Fruit fly (Drosophila melanogaster) whole organism, embryonic: ENCODE results near the gene CG11700.
A peak's percentile ranks its signal among the peaks of the same experiment; 100 is the strongest.

Experiments
- Ada2b ChIP-seq: fragments of 200-800 bp; sonication (Bioruptor generic); IDR thresholded peaks from 2 replicates; pipeline ENCODE4 v1.3.6; 2022; ENCODE audit warnings: missing biosample characterization, missing genetic modification characterization
- Adf1 ChIP-seq: fragments of 200-800 bp; sonication (Bioruptor generic); IDR thresholded peaks from 2 replicates; pipeline ENCODE4 v1.3.6; 2022; ENCODE audit warnings: missing biosample characterization, missing genetic modification characterization
- B-H1 ChIP-seq: fragments of 200-800 bp; sonication (Bioruptor generic); IDR thresholded peaks from 3 replicates; pipeline ENCODE4 v1.3.6; 2022; ENCODE audit warnings: missing biosample characterization, missing genetic modification characterization
- BEAF-32 ChIP-seq: fragments of 200-800 bp; sonication (Bioruptor generic); optimal IDR thresholded peaks from 3 replicates; lab custom pipeline; 2017; ENCODE audit warnings: missing biosample characterization, missing genetic modification characterization, mild to moderate bottlenecking, moderate library complexity, missing genetic modification reagents
- CG10274 ChIP-seq: fragments of 200-800 bp; sonication (Bioruptor generic); optimal IDR thresholded peaks from 3 replicates; lab custom pipeline; 2017; ENCODE audit warnings: missing biosample characterization, mild to moderate bottlenecking, missing genetic modification characterization
- CG10565 ChIP-seq: fragments of 200-800 bp; sonication (Bioruptor generic); optimal IDR thresholded peaks from 3 replicates; lab custom pipeline; 2016; ENCODE audit warnings: missing biosample characterization, mild to moderate bottlenecking, missing genetic modification characterization
- CG11456 ChIP-seq: fragments of 200-800 bp; sonication (Bioruptor generic); IDR thresholded peaks from 3 replicates; pipeline ENCODE4 v1.3.6; 2022; ENCODE audit warnings: missing biosample characterization, missing genetic modification characterization
- CG11504 ChIP-seq: fragments of 200-800 bp; sonication (Bioruptor generic); optimal IDR thresholded peaks from 3 replicates; lab custom pipeline; 2019; ENCODE audit warnings: missing biosample characterization, mild to moderate bottlenecking, missing genetic modification characterization, moderate library complexity
- CG15073 ChIP-seq: fragments of 200-800 bp; sonication (Bioruptor generic); optimal IDR thresholded peaks from 2 replicates; lab custom pipeline; 2016; ENCODE audit warnings: missing biosample characterization, missing genetic modification characterization
- CG1602 ChIP-seq: fragments of 200-800 bp; sonication (Bioruptor generic); optimal IDR thresholded peaks from 3 replicates; lab custom pipeline; 2016; ENCODE audit warnings: missing biosample characterization, missing genetic modification characterization
- CG16813 ChIP-seq: fragments of 200-800 bp; sonication (Bioruptor generic); IDR thresholded peaks from 3 replicates; pipeline ENCODE4 v1.3.6; 2022; ENCODE audit warnings: missing biosample characterization, missing genetic modification characterization; ENCODE audit not compliant: partially characterized antibody
- CG17359 ChIP-seq: fragments of 200-800 bp; sonication (Bioruptor generic); optimal IDR thresholded peaks from 3 replicates; lab custom pipeline; 2018; ENCODE audit warnings: missing biosample characterization, mild to moderate bottlenecking, missing genetic modification characterization, moderate library complexity
- CG17361 ChIP-seq: fragments of 200-800 bp; sonication (Bioruptor generic); IDR thresholded peaks from 3 replicates; pipeline ENCODE4 v1.3.6; 2022; ENCODE audit warnings: missing biosample characterization, missing genetic modification characterization
- CG17568 ChIP-seq: fragments of 200-800 bp; sonication (Bioruptor generic); optimal IDR thresholded peaks from 2 replicates; lab custom pipeline; 2018; ENCODE audit warnings: missing biosample characterization, mild to moderate bottlenecking, missing genetic modification characterization, moderate library complexity
- CG2129 ChIP-seq: fragments of 200-800 bp; sonication (Bioruptor generic); IDR thresholded peaks from 2 replicates; pipeline ENCODE4 v1.3.6; 2022; ENCODE audit warnings: missing biosample characterization, missing genetic modification characterization; ENCODE audit not compliant: partially characterized antibody
- CG2202 ChIP-seq: fragments of 200-800 bp; sonication (Bioruptor generic); optimal IDR thresholded peaks from 2 replicates; lab custom pipeline; 2018; ENCODE audit warnings: missing biosample characterization, mild to moderate bottlenecking, missing genetic modification characterization
- CG30431 ChIP-seq: fragments of 200-800 bp; sonication (Bioruptor generic); optimal IDR thresholded peaks from 2 replicates; lab custom pipeline; 2017; ENCODE audit warnings: missing biosample characterization, missing genetic modification characterization
- CG4360 ChIP-seq: fragments of 200-800 bp; sonication (Bioruptor generic); IDR thresholded peaks from 2 replicates; pipeline ENCODE4 v1.3.6; 2022; ENCODE audit warnings: missing biosample characterization, missing genetic modification characterization
- CG4404 ChIP-seq: fragments of 200-800 bp; sonication (Bioruptor generic); IDR thresholded peaks from 2 replicates; pipeline ENCODE4 v1.3.6; 2022; ENCODE audit warnings: missing biosample characterization, missing genetic modification characterization
- CG6813 ChIP-seq: fragments of 200-800 bp; sonication (Bioruptor generic); optimal IDR thresholded peaks from 2 replicates; lab custom pipeline; 2017; ENCODE audit warnings: missing biosample characterization, missing genetic modification characterization, mild to moderate bottlenecking, moderate library complexity, missing genetic modification reagents
- CG7357 ChIP-seq: fragments of 200-800 bp; sonication (Bioruptor generic); IDR thresholded peaks from 3 replicates; pipeline ENCODE4 v1.3.6; 2022; ENCODE audit warnings: missing biosample characterization, missing genetic modification characterization
- CG8281 ChIP-seq: fragments of 200-800 bp; sonication (Bioruptor generic); optimal IDR thresholded peaks from 2 replicates; lab custom pipeline; 2018; ENCODE audit warnings: missing biosample characterization, mild to moderate bottlenecking, missing genetic modification characterization, moderate library complexity
- CG9437 ChIP-seq: fragments of 200-800 bp; sonication (Bioruptor generic); optimal IDR thresholded peaks from 2 replicates; lab custom pipeline; 2018; ENCODE audit warnings: missing biosample characterization, mild to moderate bottlenecking, missing genetic modification characterization
- Eip74EF ChIP-seq, 2 experiments: fragments of 200-800 bp in 1 of 2; fragments of >200 bp in 1 of 2; sonication (Bioruptor generic) in 1 of 2; optimal IDR thresholded peaks; 2 replicates each; lab custom pipeline; 2017 to 2019; ENCODE audit warnings: missing biosample characterization in 2 of 2, missing genetic modification characterization in 2 of 2, mild to moderate bottlenecking in 1 of 2, moderate library complexity in 1 of 2
- Ets97D ChIP-seq: fragments of 200-800 bp; sonication (Bioruptor generic); optimal IDR thresholded peaks from 3 replicates; lab custom pipeline; 2016; ENCODE audit warnings: missing biosample characterization, missing genetic modification characterization
- Fer2 ChIP-seq: fragments of 200-800 bp; sonication (Bioruptor generic); optimal IDR thresholded peaks from 2 replicates; lab custom pipeline; 2018; ENCODE audit warnings: missing biosample characterization, mild to moderate bottlenecking, missing genetic modification characterization, moderate library complexity
- GATAe ChIP-seq: fragments of 200-800 bp; sonication (Bioruptor generic); conservative IDR thresholded peaks from 2 replicates; pipeline ENCODE4 v1.3.6; 2022; ENCODE audit warnings: missing biosample characterization, missing genetic modification characterization
- MTF-1 ChIP-seq: fragments of 200-800 bp; sonication (Bioruptor generic); optimal IDR thresholded peaks from 2 replicates; lab custom pipeline; 2018; ENCODE audit warnings: missing biosample characterization, mild to moderate bottlenecking, missing genetic modification characterization, borderline replicate concordance
- Myb ChIP-seq: fragments of 200-800 bp; sonication (Bioruptor generic); optimal IDR thresholded peaks from 2 replicates; lab custom pipeline; 2016; ENCODE audit warnings: missing biosample characterization, missing genetic modification characterization
- Ravus ChIP-seq: fragments of 200-800 bp; sonication (Bioruptor generic); IDR thresholded peaks from 2 replicates; pipeline ENCODE4 v1.3.6; 2022; ENCODE audit warnings: missing biosample characterization, missing genetic modification characterization
- Sin3A ChIP-seq: fragments of >200 bp; optimal IDR thresholded peaks from 2 replicates; lab custom pipeline; 2018
- Ssrp ChIP-seq: fragments of 200-800 bp; sonication (Bioruptor generic); optimal IDR thresholded peaks from 2 replicates; lab custom pipeline; 2018; ENCODE audit warnings: missing biosample characterization, mild to moderate bottlenecking, missing genetic modification characterization, moderate library complexity
- TFAM ChIP-seq: fragments of 200-800 bp; sonication (Bioruptor generic); optimal IDR thresholded peaks from 2 replicates; lab custom pipeline; 2017; ENCODE audit warnings: missing biosample characterization, missing genetic modification characterization, inconsistent platforms
- ash1 ChIP-seq: fragments of 200-800 bp; sonication (Bioruptor generic); optimal IDR thresholded peaks from 2 replicates; lab custom pipeline; 2018; ENCODE audit warnings: missing biosample characterization, mild to moderate bottlenecking, missing genetic modification characterization
- bab2 ChIP-seq: fragments of 200-800 bp; sonication (Bioruptor generic); optimal IDR thresholded peaks from 2 replicates; lab custom pipeline; 2016; ENCODE audit warnings: missing biosample characterization, missing genetic modification characterization
- ci ChIP-seq: fragments of 200-800 bp; sonication (Bioruptor generic); IDR thresholded peaks from 3 replicates; pipeline ENCODE4 v1.3.6; 2022; ENCODE audit warnings: missing biosample characterization, missing genetic modification characterization
- esg ChIP-seq: fragments of 200-800 bp; sonication (Bioruptor generic); conservative IDR thresholded peaks from 2 replicates; pipeline ENCODE4 v1.3.6; 2022; ENCODE audit warnings: missing biosample characterization, missing genetic modification characterization
- grn ChIP-seq: fragments of 200-800 bp; sonication (Bioruptor generic); optimal IDR thresholded peaks from 3 replicates; lab custom pipeline; 2017; ENCODE audit warnings: missing biosample characterization, missing genetic modification characterization
- kay ChIP-seq: fragments of 200-800 bp; sonication (Bioruptor generic); optimal IDR thresholded peaks from 2 replicates; lab custom pipeline; 2016; ENCODE audit warnings: missing biosample characterization, missing genetic modification characterization
- klu ChIP-seq: fragments of 200-800 bp; sonication (Bioruptor generic); IDR thresholded peaks from 2 replicates; pipeline ENCODE4 v1.3.6; 2022; ENCODE audit warnings: missing biosample characterization, missing genetic modification characterization
- maf-S ChIP-seq: fragments of 200-800 bp; sonication (Bioruptor generic); optimal IDR thresholded peaks from 2 replicates; lab custom pipeline; 2016; ENCODE audit warnings: missing biosample characterization, missing genetic modification characterization
- oc ChIP-seq: fragments of 200-800 bp; sonication (Bioruptor generic); optimal IDR thresholded peaks from 2 replicates; lab custom pipeline; 2018; ENCODE audit warnings: missing biosample characterization, mild to moderate bottlenecking, missing genetic modification characterization, moderate library complexity
- peb ChIP-seq: fragments of 200-800 bp; sonication (Bioruptor generic); IDR thresholded peaks from 2 replicates; pipeline ENCODE4 v1.3.6; 2022; ENCODE audit warnings: missing biosample characterization, missing genetic modification characterization
- psq ChIP-seq: fragments of 200-800 bp; sonication (Bioruptor generic); optimal IDR thresholded peaks from 2 replicates; lab custom pipeline; 2017; ENCODE audit warnings: missing biosample characterization, missing genetic modification characterization
- pzg ChIP-seq: fragments of 200-800 bp; sonication (Bioruptor generic); optimal IDR thresholded peaks from 3 replicates; lab custom pipeline; 2018; ENCODE audit warnings: missing biosample characterization, mild to moderate bottlenecking, missing genetic modification characterization, moderate library complexity
- sim ChIP-seq: fragments of 200-800 bp; sonication (Bioruptor generic); IDR thresholded peaks from 2 replicates; pipeline ENCODE4 v1.3.6; 2022; ENCODE audit warnings: missing biosample characterization, missing genetic modification characterization
- stc ChIP-seq: fragments of 200-800 bp; sonication (Bioruptor generic); IDR thresholded peaks from 2 replicates; pipeline ENCODE4 v1.3.6; 2022; ENCODE audit warnings: missing biosample characterization, missing genetic modification characterization
- tap ChIP-seq: fragments of 200-800 bp; optimal IDR thresholded peaks from 3 replicates; lab custom pipeline; 2019; ENCODE audit warnings: missing biosample characterization, mild to moderate bottlenecking, missing genetic modification characterization, moderate library complexity
- tll ChIP-seq, 2 experiments: fragments of 200-800 bp in 1 of 2; fragments of >200 bp in 1 of 2; sonication (Bioruptor generic) in 1 of 2; optimal IDR thresholded peaks; 2 replicates each; lab custom pipeline; 2017 to 2019; ENCODE audit warnings: missing biosample characterization in 2 of 2, missing genetic modification characterization in 2 of 2, mild to moderate bottlenecking in 1 of 2, moderate library complexity in 1 of 2
- tna ChIP-seq: fragments of 200-800 bp; sonication (Bioruptor generic); IDR thresholded peaks from 2 replicates; pipeline ENCODE4 v1.3.6; 2022; ENCODE audit warnings: missing biosample characterization, missing genetic modification characterization; ENCODE audit not compliant: partially characterized antibody
- zfh1 ChIP-seq: fragments of 200-800 bp; sonication (Bioruptor generic); IDR thresholded peaks from 3 replicates; pipeline ENCODE4 v1.3.6; 2022; ENCODE audit warnings: missing biosample characterization, missing genetic modification characterization

The CG11700 gene

DNA sequence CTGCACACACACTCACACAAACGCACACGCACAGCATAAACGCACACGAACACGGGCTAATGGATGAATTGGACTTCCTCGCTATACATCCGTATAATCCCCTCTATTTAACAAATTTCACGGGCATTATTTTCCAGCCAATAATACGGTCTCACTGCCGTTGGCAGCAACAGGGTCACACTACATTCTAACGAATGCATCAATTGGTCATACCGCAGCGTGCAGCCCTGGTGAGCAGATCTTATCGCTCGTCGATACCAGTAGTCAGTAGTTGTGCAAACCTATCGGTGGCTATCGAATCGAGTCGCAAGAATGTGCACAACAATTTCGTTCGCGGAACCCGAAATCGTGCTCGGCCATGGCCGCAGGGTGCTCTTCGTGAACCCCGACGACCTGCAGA, 4.5 kb upstream of the CG11700 start, which contains the start of the genes Top3beta and wuho (continued):
- TF ChIP-seq CG7357 (GFP tag; lab: Robert Waterston, UW) = no peak
- TF ChIP-seq CG2202 (tag; lab: Kevin White, UChicago) = no peak
- TF ChIP-seq TFAM (GFP tag; lab: Kevin White, UChicago) = no peak
- peak; percentile 93 for TF ChIP-seq Ets97D (GFP tag; lab: Kevin White, UChicago)
- no peak for TF ChIP-seq CG1602
- TF ChIP-seq sim (GFP tag; lab: Robert Waterston, UW) = no peak
- no peak for TF ChIP-seq CG17361 (GFP tag; lab: Robert Waterston, UW)
- TF ChIP-seq ash1 = peak; percentile 62
- no peak for TF ChIP-seq CG15073 (GFP tag; lab: Kevin White, UChicago)
- peak; percentile 79 for TF ChIP-seq oc (tag; lab: Kevin White, UChicago)
- TF ChIP-seq tap (tag; lab: Kevin White, UChicago) = no peak
- TF ChIP-seq CG11456 (GFP tag; lab: Robert Waterston, UW) = peak; percentile 66; the same call in 1 of the 3 replicates
- no peak for TF ChIP-seq B-H1 (GFP tag; lab: Robert Waterston, UW)
- TF ChIP-seq bab2 = peak; percentile 40
- peak; percentile 11 for TF ChIP-seq MTF-1 (GFP tag; lab: Kevin White, UChicago)
- no peak for TF ChIP-seq CG30431
- TF ChIP-seq maf-S (GFP tag; lab: Kevin White, UChicago) = peak; percentile 57
- no peak for TF ChIP-seq CG11504 (tag; lab: Kevin White, UChicago)
- TF ChIP-seq CG10565 (GFP tag; lab: Kevin White, UChicago) = no peak
- TF ChIP-seq CG6813 (GFP tag; lab: Kevin White, UChicago) = no peak
- no peak for TF ChIP-seq tll (GFP tag; optimal IDR thresholded peaks at IDR 0.05; lab: Kevin White, UChicago)
- TF ChIP-seq ci (GFP tag; lab: Robert Waterston, UW) = peak; percentile 78
- no peak for TF ChIP-seq CG4360 (GFP tag; lab: Robert Waterston, UW)
- no peak for TF ChIP-seq esg
- TF ChIP-seq CG4404 (GFP tag; lab: Robert Waterston, UW) = no peak
- no peak for TF ChIP-seq stc
- TF ChIP-seq tna = peak; percentile 80
- TF ChIP-seq Ssrp (tag; lab: Kevin White, UChicago) = no peak
- peak; percentile 76 for TF ChIP-seq Myb (GFP tag; lab: Kevin White, UChicago)
- TF ChIP-seq grn (GFP tag; lab: Kevin White, UChicago) = peak; percentile 100
- TF ChIP-seq CG10274 = no peak
- TF ChIP-seq kay (GFP tag; lab: Kevin White, UChicago) = peak; percentile 29
- no peak for TF ChIP-seq peb (GFP tag; lab: Robert Waterston, UW)
- no peak for TF ChIP-seq GATAe (GFP tag; lab: Robert Waterston, UW)
- no peak for TF ChIP-seq klu (GFP tag; lab: Robert Waterston, UW)
- TF ChIP-seq Eip74EF (GFP tag; optimal IDR thresholded peaks at IDR 0.05; lab: Kevin White, UChicago) = no peak
- 0 out of 3 replicates have a peak, but pooled peaks have one; percentile 4 for TF ChIP-seq zfh1 (GFP tag; lab: Robert Waterston, UW)
- TF ChIP-seq pzg (GFP tag; lab: Kevin White, UChicago) = peak; percentile 100
- TF ChIP-seq psq (GFP tag; lab: Kevin White, UChicago) = no peak
- TF ChIP-seq Fer2 (tag; lab: Kevin White, UChicago) = no peak
- TF ChIP-seq CG8281 (tag; lab: Kevin White, UChicago) = no peak
- no peak for TF ChIP-seq Ada2b
- peak; percentile 66 for TF ChIP-seq Sin3A (lab: Kevin White, UChicago)
- peak; percentile 66 for TF ChIP-seq BEAF-32
- TF ChIP-seq CG16813 (GFP tag; lab: Robert Waterston, UW) = peak; percentile 62; the same call in 2 of the 3 replicates
- TF ChIP-seq CG2129 (GFP tag; lab: Robert Waterston, UW) = 0 out of 2 replicates have a peak, but pooled peaks have one; percentile 16
- no peak for TF ChIP-seq CG17359 (tag; lab: Kevin White, UChicago)
- TF ChIP-seq Ravus (GFP tag; lab: Robert Waterston, UW) = no peak
- TF ChIP-seq CG9437 (GFP tag; lab: Kevin White, UChicago) = no peak
- TF ChIP-seq Adf1 (GFP tag; lab: Robert Waterston, UW) = no peak
- no peak for TF ChIP-seq CG17568 (GFP tag; lab: Kevin White, UChicago)
